Fruit fly (Drosophila melanogaster) whole organism, embryonic: ENCODE results near the gene PK2-R2.

Source experiments
- ATbp ChIP-seq: fragments of 200-800 bp; sonication (Bioruptor generic); optimal IDR thresholded peaks from 2 replicates; lab custom pipeline; 2017; ENCODE audit warnings: missing biosample characterization, mild to moderate bottlenecking, missing genetic modification characterization, missing genetic modification reagents
- Adf1 ChIP-seq: fragments of 200-800 bp; sonication (Bioruptor generic); IDR thresholded peaks from 2 replicates; pipeline ENCODE4 v1.3.6; 2022; ENCODE audit warnings: missing biosample characterization, missing genetic modification characterization
- Antp ChIP-seq: fragments of 200-800 bp; sonication (Bioruptor generic); optimal IDR thresholded peaks from 3 replicates; lab custom pipeline; 2016; ENCODE audit warnings: missing biosample characterization, missing genetic modification characterization
- Asciz ChIP-seq: fragments of 200-800 bp; sonication (Bioruptor generic); optimal IDR thresholded peaks from 2 replicates; lab custom pipeline; 2017; ENCODE audit warnings: missing biosample characterization, mild to moderate bottlenecking, missing genetic modification characterization, missing genetic modification reagents
- Atf6 ChIP-seq: fragments of 200-800 bp; sonication (Bioruptor generic); IDR thresholded peaks from 2 replicates; pipeline ENCODE4 v1.3.6; 2022; ENCODE audit warnings: missing biosample characterization, missing genetic modification characterization
- CG10209 ChIP-seq: fragments of 200-800 bp; sonication (Bioruptor generic); optimal IDR thresholded peaks from 3 replicates; lab custom pipeline; 2017; ENCODE audit warnings: missing biosample characterization, mild to moderate bottlenecking, missing genetic modification characterization, missing genetic modification reagents
- CG1024 ChIP-seq: fragments of 200-800 bp; sonication (Bioruptor generic); IDR thresholded peaks from 2 replicates; pipeline ENCODE4 v1.3.6; 2022; ENCODE audit warnings: missing biosample characterization, missing genetic modification characterization
- CG10267 ChIP-seq: fragments of 200-800 bp; sonication (Bioruptor generic); optimal IDR thresholded peaks from 2 replicates; lab custom pipeline; 2018; ENCODE audit warnings: missing biosample characterization, mild to moderate bottlenecking, missing genetic modification characterization, moderate library complexity
- CG10366 ChIP-seq: fragments of 200-800 bp; sonication (Bioruptor generic); IDR thresholded peaks from 2 replicates; pipeline ENCODE4 v1.3.6; 2022; ENCODE audit warnings: missing biosample characterization, missing genetic modification characterization
- CG10959 ChIP-seq: fragments of 200-800 bp; sonication (Bioruptor generic); IDR thresholded peaks from 2 replicates; pipeline ENCODE4 v1.3.6; 2022; ENCODE audit warnings: missing biosample characterization, missing genetic modification characterization
- CG11093 ChIP-seq: fragments of 200-800 bp; sonication (Bioruptor generic); IDR thresholded peaks from 3 replicates; pipeline ENCODE4 v1.3.6; 2022; ENCODE audit warnings: missing biosample characterization, missing genetic modification characterization
- CG13424 ChIP-seq: fragments of 200-800 bp; sonication (Bioruptor generic); optimal IDR thresholded peaks from 2 replicates; lab custom pipeline; 2019; ENCODE audit warnings: missing biosample characterization, mild to moderate bottlenecking, missing genetic modification characterization, moderate library complexity
- CG15696 ChIP-seq: fragments of 200-800 bp; sonication (Bioruptor generic); optimal IDR thresholded peaks from 2 replicates; lab custom pipeline; 2019; ENCODE audit warnings: missing biosample characterization, mild to moderate bottlenecking, missing genetic modification characterization, moderate library complexity
- CG16813 ChIP-seq: fragments of 200-800 bp; sonication (Bioruptor generic); IDR thresholded peaks from 3 replicates; pipeline ENCODE4 v1.3.6; 2022; ENCODE audit warnings: missing biosample characterization, missing genetic modification characterization; ENCODE audit not compliant: partially characterized antibody
- CG2120 ChIP-seq: fragments of 200-800 bp; sonication (Bioruptor generic); optimal IDR thresholded peaks from 3 replicates; lab custom pipeline; 2016; ENCODE audit warnings: missing biosample characterization, missing genetic modification characterization
- CG2712 ChIP-seq: fragments of 200-800 bp; optimal IDR thresholded peaks from 3 replicates; lab custom pipeline; 2019; ENCODE audit warnings: missing biosample characterization, mild to moderate bottlenecking, missing genetic modification characterization, moderate library complexity
- CG30403 ChIP-seq: fragments of 200-800 bp; sonication (Bioruptor generic); optimal IDR thresholded peaks from 3 replicates; lab custom pipeline; 2016; ENCODE audit warnings: missing biosample characterization, missing genetic modification characterization
- CG31365 ChIP-seq: fragments of 200-800 bp; sonication (Bioruptor generic); optimal IDR thresholded peaks from 2 replicates; lab custom pipeline; 2018; ENCODE audit warnings: missing biosample characterization, mild to moderate bottlenecking, missing genetic modification characterization
- CG33213 ChIP-seq: fragments of 200-800 bp; sonication (Bioruptor generic); optimal IDR thresholded peaks from 3 replicates; lab custom pipeline; 2016; ENCODE audit warnings: missing biosample characterization, missing genetic modification characterization
- CG34224 ChIP-seq: fragments of 200-800 bp; sonication (Bioruptor generic); IDR thresholded peaks from 3 replicates; pipeline ENCODE4 v1.3.6; 2022; ENCODE audit warnings: missing biosample characterization, missing genetic modification characterization; ENCODE audit not compliant: partially characterized antibody
- CG43689 ChIP-seq: fragments of 200-800 bp; sonication (Bioruptor generic); IDR thresholded peaks from 2 replicates; pipeline ENCODE4 v1.3.6; 2022; ENCODE audit warnings: missing biosample characterization, missing genetic modification characterization
- CG4404 ChIP-seq: fragments of 200-800 bp; sonication (Bioruptor generic); IDR thresholded peaks from 2 replicates; pipeline ENCODE4 v1.3.6; 2022; ENCODE audit warnings: missing biosample characterization, missing genetic modification characterization
- CG4854 ChIP-seq: fragments of 200-800 bp; sonication (Bioruptor generic); optimal IDR thresholded peaks from 2 replicates; lab custom pipeline; 2016; ENCODE audit warnings: missing biosample characterization, missing genetic modification characterization, inconsistent platforms
- CG5245 ChIP-seq: fragments of 200-800 bp; sonication (Bioruptor generic); optimal IDR thresholded peaks from 3 replicates; lab custom pipeline; 2016; ENCODE audit warnings: missing biosample characterization, missing genetic modification characterization
- CG6689 ChIP-seq: fragments of 200-800 bp; sonication (Bioruptor generic); IDR thresholded peaks from 2 replicates; pipeline ENCODE4 v1.3.6; 2022; ENCODE audit warnings: missing biosample characterization, missing genetic modification characterization
- CG7556 ChIP-seq: fragments of 200-800 bp; sonication (Bioruptor generic); optimal IDR thresholded peaks from 2 replicates; lab custom pipeline; 2017; ENCODE audit warnings: missing biosample characterization, mild to moderate bottlenecking, missing genetic modification characterization
- CG9876 ChIP-seq: fragments of 200-800 bp; sonication (Bioruptor generic); optimal IDR thresholded peaks from 2 replicates; lab custom pipeline; 2016; ENCODE audit warnings: missing biosample characterization, missing genetic modification characterization
- Hr39 ChIP-seq: fragments of >200 bp; optimal IDR thresholded peaks from 2 replicates; lab custom pipeline; 2017
- NK7.1 ChIP-seq: fragments of 200-800 bp; sonication (Bioruptor generic); optimal IDR thresholded peaks from 3 replicates; lab custom pipeline; 2016; ENCODE audit warnings: missing biosample characterization, missing genetic modification characterization
- PHDP ChIP-seq: fragments of 200-800 bp; sonication (Bioruptor generic); optimal IDR thresholded peaks from 3 replicates; lab custom pipeline; 2018; ENCODE audit warnings: missing biosample characterization, mild to moderate bottlenecking, missing genetic modification characterization, moderate library complexity
- amos ChIP-seq: fragments of 200-800 bp; sonication (Bioruptor generic); IDR thresholded peaks from 2 replicates; pipeline ENCODE4 v1.3.6; 2022; ENCODE audit warnings: missing biosample characterization, missing genetic modification characterization; ENCODE audit not compliant: partially characterized antibody
- aop ChIP-seq: fragments of 200-800 bp; sonication (Bioruptor generic); IDR thresholded peaks from 2 replicates; pipeline ENCODE4 v1.3.6; 2022; ENCODE audit warnings: missing biosample characterization, missing genetic modification characterization
- ase ChIP-seq: fragments of 200-800 bp; sonication (Bioruptor generic); IDR thresholded peaks from 3 replicates; pipeline ENCODE4 v1.3.6; 2022; ENCODE audit warnings: missing biosample characterization, missing genetic modification characterization
- chinmo ChIP-seq: fragments of 200-800 bp; sonication (Bioruptor generic); IDR thresholded peaks from 4 replicates; pipeline ENCODE4 v1.3.6; 2022; ENCODE audit warnings: missing biosample characterization, missing genetic modification characterization; ENCODE audit not compliant: partially characterized antibody
- chm ChIP-seq: fragments of 200-800 bp; sonication (Bioruptor generic); IDR thresholded peaks from 2 replicates; pipeline ENCODE4 v1.3.6; 2022; ENCODE audit warnings: missing biosample characterization, missing genetic modification characterization
- crp ChIP-seq, 2 experiments: fragments of 200-800 bp; sonication (Bioruptor generic); optimal IDR thresholded peaks; 2 replicates in 1 of 2; 3 replicates in 1 of 2; lab custom pipeline; 2017; ENCODE audit warnings: missing biosample characterization in 2 of 2, missing genetic modification characterization in 2 of 2, mild to moderate bottlenecking in 1 of 2, moderate library complexity in 1 of 2
- dm ChIP-seq: fragments of 200-800 bp; sonication (Bioruptor generic); optimal IDR thresholded peaks from 3 replicates; lab custom pipeline; 2016; ENCODE audit warnings: missing biosample characterization, missing genetic modification characterization
- eve ChIP-seq, 2 experiments: fragments of >200 bp; optimal IDR thresholded peaks; 2 replicates each; lab custom pipeline; 2017; ENCODE audit warnings: missing biosample characterization in 2 of 2, missing genetic modification characterization in 2 of 2
- ind ChIP-seq: fragments of 200-800 bp; sonication (Bioruptor generic); optimal IDR thresholded peaks from 3 replicates; lab custom pipeline; 2016; ENCODE audit warnings: missing biosample characterization, missing genetic modification characterization
- jigr1 ChIP-seq: fragments of 200-800 bp; sonication (Bioruptor generic); IDR thresholded peaks from 3 replicates; pipeline ENCODE4 v1.3.6; 2022; ENCODE audit warnings: missing biosample characterization, missing genetic modification characterization
- kah ChIP-seq: fragments of 200-800 bp; sonication (Bioruptor generic); optimal IDR thresholded peaks from 2 replicates; lab custom pipeline; 2018; ENCODE audit warnings: missing biosample characterization, mild to moderate bottlenecking, missing genetic modification characterization
- lov ChIP-seq, 2 experiments: fragments of 200-800 bp in 1 of 2; fragments of >200 bp in 1 of 2; sonication (Bioruptor generic) in 1 of 2; IDR thresholded peaks in 1 of 2; optimal IDR thresholded peaks in 1 of 2; 2 replicates in 1 of 2; 3 replicates in 1 of 2; pipeline versions ENCODE4 v1.3.6 to Lab custom; 2017 to 2022; ENCODE audit warnings: missing biosample characterization in 1 of 2, missing genetic modification characterization in 1 of 2
- peb ChIP-seq: fragments of 200-800 bp; sonication (Bioruptor generic); IDR thresholded peaks from 2 replicates; pipeline ENCODE4 v1.3.6; 2022; ENCODE audit warnings: missing biosample characterization, missing genetic modification characterization
- pnt ChIP-seq: fragments of 200-800 bp; sonication (Bioruptor generic); optimal IDR thresholded peaks from 3 replicates; lab custom pipeline; 2016; ENCODE audit warnings: missing biosample characterization, missing genetic modification characterization
- scrt ChIP-seq: fragments of 200-800 bp; sonication (Bioruptor generic); optimal IDR thresholded peaks from 2 replicates; lab custom pipeline; 2018; ENCODE audit warnings: missing biosample characterization, mild to moderate bottlenecking, missing genetic modification characterization, moderate library complexity
- wek ChIP-seq: fragments of 200-800 bp; sonication (Bioruptor generic); optimal IDR thresholded peaks from 3 replicates; lab custom pipeline; 2018; ENCODE audit warnings: missing biosample characterization, mild to moderate bottlenecking, missing genetic modification characterization, moderate library complexity
- z ChIP-seq: fragments of 200-800 bp; sonication (Bioruptor generic); IDR thresholded peaks from 3 replicates; pipeline ENCODE4 v1.3.6; 2022; ENCODE audit warnings: missing biosample characterization, missing genetic modification characterization

Gene PK2-R2

dm6 chr3R:13364175-13365174, 30.5 kb upstream of the PK2-R2 start, which contains the start of gene Dic1 (continued):
- TF ChIP-seq CG34224 (GFP tag; lab: Robert Waterston, UW) (0 out of 3 replicates have a peak, but pooled peaks have one; percentile 10), Hr39 (lab: Kevin White, UChicago) (no peak), CG31365 (tag; lab: Kevin White, UChicago) (peak; percentile 64), kah (peak; percentile 93), CG1024 (GFP tag; lab: Robert Waterston, UW) (peak; percentile 77), CG10267 (tag; lab: Kevin White, UChicago) (peak; percentile 95), Asciz (GFP tag; lab: Kevin White, UChicago) (peak; percentile 99), NK7.1 (GFP tag; lab: Kevin White, UChicago) (peak; percentile 79), CG9876 (GFP tag; lab: Kevin White, UChicago) (peak; percentile 84), peb (GFP tag; lab: Robert Waterston, UW) (no peak; the same call in 1 of the 2 replicates), Atf6 (GFP tag; lab: Robert Waterston, UW) (peak; percentile 95), CG4854 (GFP tag; lab: Kevin White, UChicago) (peak; percentile 87), CG4404 (GFP tag; lab: Robert Waterston, UW) (peak; percentile 82), CG2120 (peak; percentile 97), aop (GFP tag; lab: Robert Waterston, UW) (peak; percentile 90), PHDP (peak; percentile 97), chm (GFP tag; lab: Robert Waterston, UW) (peak; percentile 74; the same call in 1 of the 2 replicates), CG5245 (GFP tag; lab: Kevin White, UChicago) (peak; percentile 95), CG10959 (GFP tag; lab: Robert Waterston, UW) (peak; percentile 79), CG15696 (tag; lab: Kevin White, UChicago) (peak; percentile 93), CG30403 (GFP tag; lab: Kevin White, UChicago) (peak; percentile 98), ase (GFP tag; lab: Robert Waterston, UW) (peak; percentile 78; the same call in 2 of the 3 replicates), CG11093 (GFP tag; lab: Robert Waterston, UW) (peak; percentile 90), eve (GFP tag; optimal IDR thresholded peaks at IDR 0.05; lab: Kevin White, UChicago) (peak in 1 of 2 experiments; percentile 97), pnt (GFP tag; lab: Kevin White, UChicago) (peak; percentile 88), crp (GFP tag; optimal IDR thresholded peaks at IDR 0.05; lab: Kevin White, UChicago) (peak in 1 of 2 experiments; percentile 59), chinmo (GFP tag; lab: Robert Waterston, UW) (peak; percentile 90; the same call in 3 of the 4 replicates), CG6689 (GFP tag; lab: Robert Waterston, UW) (peak; percentile 92), scrt (GFP tag; lab: Kevin White, UChicago) (peak; percentile 96), Antp (GFP tag; lab: Kevin White, UChicago) (peak; percentile 88), CG7556 (GFP tag; lab: Kevin White, UChicago) (peak; percentile 99), CG13424 (tag; lab: Kevin White, UChicago) (peak; percentile 98), Adf1 (GFP tag; lab: Robert Waterston, UW) (peak; percentile 73), CG2712 (peak; percentile 96), CG10366 (peak; percentile 89), ATbp (GFP tag; lab: Kevin White, UChicago) (peak; percentile 96), wek (peak; percentile 49), jigr1 (peak; percentile 86), CG43689 (GFP tag; lab: Robert Waterston, UW) (peak; percentile 70; the same call in 1 of the 2 replicates), CG16813 (GFP tag; lab: Robert Waterston, UW) (no peak), CG33213 (GFP tag; lab: Kevin White, UChicago) (peak; percentile 78), amos (GFP tag; lab: Robert Waterston, UW) (no peak; the same call in 1 of the 2 replicates), ind (GFP tag; lab: Kevin White, UChicago) (peak; percentile 95), z (no peak; the same call in 2 of the 3 replicates), CG10209 (GFP tag; lab: Kevin White, UChicago) (peak; percentile 97), dm (GFP tag; lab: Kevin White, UChicago) (peak; percentile 84), lov (optimal IDR thresholded peaks at IDR 0.05; lab: Kevin White, UChicago) (no peak), lov (GFP tag; IDR thresholded peaks at IDR 0.05; lab: Robert Waterston, UW) (peak; percentile 81)
